Worm (Caenorhabditis elegans): ENCODE results near the gene cyp-34A7.

cyp-34A7 gene

DNA sequence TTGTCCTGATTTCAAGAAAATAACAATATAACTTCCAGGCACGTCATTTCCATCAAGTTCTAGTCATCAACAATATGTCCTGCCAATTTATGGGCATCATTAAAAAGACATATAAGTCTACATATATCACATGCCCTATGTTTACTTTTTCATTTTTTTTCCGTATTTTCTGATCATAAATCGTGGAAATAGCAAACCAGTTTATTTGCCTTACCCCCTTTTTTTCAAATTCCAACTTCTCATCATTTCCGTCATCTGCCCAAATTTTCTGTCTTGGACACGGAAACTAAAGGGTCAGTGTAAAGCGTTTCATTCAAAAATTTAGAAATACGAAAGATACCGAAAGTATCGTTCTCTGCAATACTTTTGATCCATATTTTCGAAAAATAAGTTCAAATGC is 28.7 kb upstream of the cyp-34A7 start:
- TF ChIP-seq madf-9 (GFP tag; conservative IDR thresholded peaks at IDR 0.05): no peak
- TF ChIP-seq dmd-9 (GFP tag; IDR thresholded peaks at IDR 0.05): no peak
- TF ChIP-seq aha-1 (tag): peak; percentile 63
- TF ChIP-seq dmd-6 (GFP tag; IDR thresholded peaks at IDR 0.05): no peak
- TF ChIP-seq F26F4.8 (GFP tag; conservative IDR thresholded peaks at IDR 0.05): no peak
- TF ChIP-seq Y105C5A.15 (GFP tag; IDR thresholded peaks at IDR 0.05): no peak
- peak; percentile 1 for TF ChIP-seq T20F7.1 (GFP tag; optimal IDR thresholded peaks at IDR 0.05)

DNA sequence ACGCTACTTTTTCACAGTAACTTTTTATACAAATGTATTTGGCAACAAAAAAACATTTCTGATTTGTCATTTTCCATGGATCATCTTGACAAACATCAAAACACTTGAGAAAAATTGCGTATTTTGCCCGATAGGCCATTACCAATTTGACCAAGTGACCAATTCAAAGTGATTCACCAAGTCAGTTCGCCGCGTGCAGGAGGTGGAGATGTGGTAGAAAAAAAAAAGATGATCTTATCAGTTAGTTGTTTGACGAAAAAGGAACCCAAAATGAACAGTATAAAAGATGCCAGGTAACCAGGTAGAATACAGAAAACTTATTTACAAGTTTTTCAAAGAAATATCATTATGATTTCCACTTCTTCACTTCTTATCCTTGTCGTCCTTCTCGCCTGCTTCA is 25.5 kb upstream of the cyp-34A7 start, which contains the start of gene nlp-27:
Gene nlp-27, plus strand, starts transcription at position 309 of the 400 bp plus-strand sequence.
- TF ChIP-seq tag-97 (GFP tag; IDR thresholded peaks at IDR 0.05) (no peak), nhr-76 (tag; optimal IDR thresholded peaks at IDR 0.05) (no peak), unc-62 (GFP tag; optimal IDR thresholded peaks at IDR 0.05 in 1 of 2) (peak in 1 of 2 experiments; percentile 63), unc-62 (tag; optimal IDR thresholded peaks at IDR 0.05) (no peak), nhr-28 (tag; optimal IDR thresholded peaks at IDR 0.05) (peak; percentile 9), ama-1 (optimal IDR thresholded peaks at IDR 0.05) (peak; percentile 43), mdl-1 (tag; optimal IDR thresholded peaks at IDR 0.05) (peak in 1 of 2 experiments; percentile 24), rbr-2 (tag; optimal IDR thresholded peaks at IDR 0.05) (no peak), hlh-30 (tag; optimal IDR thresholded peaks at IDR 0.05; ENCODE audit: insufficient read depth) (peak; percentile 32), F37D6.2 (tag; optimal IDR thresholded peaks at IDR 0.05) (no peak)

DNA sequence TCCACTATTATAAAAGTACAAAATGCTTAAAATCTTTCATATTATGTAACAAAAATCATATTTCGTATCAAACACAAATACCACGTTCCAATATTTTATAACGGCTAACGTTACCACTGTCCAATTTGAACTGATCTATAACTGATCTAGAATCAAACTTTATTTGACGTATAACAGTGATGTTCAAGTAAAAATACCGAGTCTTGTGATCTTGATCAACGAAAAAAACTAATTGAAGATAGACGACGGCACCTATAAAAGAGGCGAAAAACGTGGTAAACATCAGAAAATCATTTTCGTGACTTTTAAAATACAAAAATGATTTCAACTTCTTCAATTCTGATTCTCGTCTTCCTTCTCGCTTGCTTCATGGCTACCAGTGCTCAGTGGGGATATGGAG is 24.0 kb upstream of the cyp-34A7 start, which contains the start of gene nlp-28:
Gene nlp-28, plus strand, starts transcription at position 285 of the 400 bp plus-strand sequence.
- no peak for TF ChIP-seq zfp-2 (tag; optimal IDR thresholded peaks at IDR 0.05)
- TF ChIP-seq lin-15B (tag; optimal IDR thresholded peaks at IDR 0.05): no peak
- no peak for TF ChIP-seq ceh-82 (tag; optimal IDR thresholded peaks at IDR 0.05)
- no peak for TF ChIP-seq arid-1 (GFP tag; conservative IDR thresholded peaks at IDR 0.05)
- TF ChIP-seq Y75B8A.6 (GFP tag; IDR thresholded peaks at IDR 0.05): no peak
- no peak for TF ChIP-seq lin-29 (GFP tag; IDR thresholded peaks at IDR 0.05)
- no peak for TF ChIP-seq unc-62 (GFP tag; optimal IDR thresholded peaks at IDR 0.05 in 1 of 2)
- no peak for TF ChIP-seq unc-62 (tag; optimal IDR thresholded peaks at IDR 0.05)
- no peak for TF ChIP-seq nhr-237 (tag; optimal IDR thresholded peaks at IDR 0.05)

DNA sequence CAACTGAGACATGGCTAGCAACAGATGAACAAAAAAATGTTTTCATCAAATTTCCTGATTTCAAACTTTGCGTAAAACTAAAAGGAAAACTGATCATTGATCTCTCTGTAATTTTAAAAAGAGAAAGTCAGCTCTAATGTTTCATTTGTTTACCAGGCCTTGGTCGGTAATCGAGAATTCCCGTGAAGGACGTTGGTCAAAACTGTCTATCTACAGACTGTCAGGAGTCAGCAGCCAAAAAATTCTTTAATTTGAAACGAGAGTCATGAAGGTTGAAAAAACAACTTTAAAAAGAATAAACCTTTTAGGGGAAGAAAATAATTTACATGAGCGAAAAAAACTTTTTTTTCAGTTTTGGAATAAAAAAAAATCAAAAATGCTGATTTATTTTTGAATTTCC is 21.5 kb upstream of the cyp-34A7 start:
- peak; percentile 60 for TF ChIP-seq aha-1 (tag)
- TF ChIP-seq nhr-111 (GFP tag; optimal IDR thresholded peaks at IDR 0.05): no peak
- TF ChIP-seq nhr-25 (tag; optimal IDR thresholded peaks at IDR 0.05; ENCODE audit: borderline replicate concordance, insufficient read depth): peak; percentile 13

ce11 chrV:3984178-3984577 is 20.6 kb upstream of the cyp-34A7 start, which contains the start of gene nlp-29:
TSS of gene nlp-29 (plus strand) at chrV:3984425.
- TF ChIP-seq lsy-2 (tag; optimal IDR thresholded peaks at IDR 0.05): peak in 1 of 2 experiments; percentile 2
- TF ChIP-seq F10B5.3 (tag; optimal IDR thresholded peaks at IDR 0.05): no peak
- peak; percentile 16; the same call in 1 of the 2 replicates for TF ChIP-seq dmd-6 (GFP tag; IDR thresholded peaks at IDR 0.05)
- TF ChIP-seq nhr-25 (tag; optimal IDR thresholded peaks at IDR 0.05; ENCODE audit: borderline replicate concordance, insufficient read depth): peak; percentile 47
- TF ChIP-seq set-16 (GFP tag; IDR thresholded peaks at IDR 0.05): no peak
- peak; percentile 56 for TF ChIP-seq hlh-30 (tag; optimal IDR thresholded peaks at IDR 0.05; ENCODE audit: insufficient read depth)
- peak; percentile 38 for TF ChIP-seq mxl-3 (GFP tag; optimal IDR thresholded peaks at IDR 0.05)

ce11 chrV:3981680-3982079 is 18.1 kb upstream of the cyp-34A7 start, which contains the start of gene nlp-30:
TSS of gene nlp-30 (plus strand) at chrV:3981980.
- TF ChIP-seq unc-62 (GFP tag; optimal IDR thresholded peaks at IDR 0.05 in 1 of 2) (peak in 1 of 2 experiments; percentile 62), unc-62 (tag; optimal IDR thresholded peaks at IDR 0.05) (no peak), nhr-11 (tag; optimal IDR thresholded peaks at IDR 0.05) (no peak)

Measured in whole organism, L4 larva.